Fruit fly (Drosophila melanogaster): ENCODE data around the gene for.

The for gene

dm6 chr2L:3669034-3669433 is 12.3 kb upstream of the for start, which contains the start of gene Sfp24Bd:
TSS of gene Sfp24Bd (minus strand) at chr2L:3669134.
- TF ChIP-seq Max (GFP tag; optimal IDR thresholded peaks at IDR 0.05) = no peak
- no peak for TF ChIP-seq Aef1 (GFP tag; IDR thresholded peaks at IDR 0.05)
- no peak for TF ChIP-seq CHES-1-like (GFP tag; optimal IDR thresholded peaks at IDR 0.05)
- TF ChIP-seq CG8290 (GFP tag; optimal IDR thresholded peaks at IDR 0.05) = no peak
- no peak for TF ChIP-seq CG8290 (tag; optimal IDR thresholded peaks at IDR 0.05)
- no peak for TF ChIP-seq CG3995 (GFP tag; optimal IDR thresholded peaks at IDR 0.05)
- TF ChIP-seq yki (optimal IDR thresholded peaks at IDR 0.05) = no peak
- no peak for TF ChIP-seq CG11093 (GFP tag; IDR thresholded peaks at IDR 0.05)
- TF ChIP-seq CG16813 (GFP tag; IDR thresholded peaks at IDR 0.05; ENCODE audit: partially characterized antibody) = no peak
- no peak for TF ChIP-seq pum (GFP tag; optimal IDR thresholded peaks at IDR 0.05)
- no peak for TF ChIP-seq pita (GFP tag; optimal IDR thresholded peaks at IDR 0.05)
- no peak for TF ChIP-seq Adf1 (GFP tag; IDR thresholded peaks at IDR 0.05)
- TF ChIP-seq Bdp1 (GFP tag; optimal IDR thresholded peaks at IDR 0.05) = no peak

dm6 chr2L:3668451-3668850 is 11.7 kb upstream of the for start, which contains the start of gene Sfp24Ba:
TSS of gene Sfp24Ba (minus strand) at chr2L:3668551.
- TF ChIP-seq bbx (GFP tag; IDR thresholded peaks at IDR 0.05; ENCODE audit: partially characterized antibody) (no peak), amos (GFP tag; IDR thresholded peaks at IDR 0.05; ENCODE audit: partially characterized antibody) (no peak), CG9437 (GFP tag; optimal IDR thresholded peaks at IDR 0.05) (no peak), wdn (GFP tag; IDR thresholded peaks at IDR 0.05) (no peak)

- TF ChIP-seq CG2129 (GFP tag; IDR thresholded peaks at IDR 0.05; ENCODE audit: partially characterized antibody) (no peak), zfh1 (GFP tag; IDR thresholded peaks at IDR 0.05) (0 out of 3 replicates have a peak, but pooled peaks have one; percentile 40), CG9797 (GFP tag; optimal IDR thresholded peaks at IDR 0.05) (no peak), Jarid2 (GFP tag; optimal IDR thresholded peaks at IDR 0.05) (peak; percentile 59), Tbp (GFP tag; optimal IDR thresholded peaks at IDR 0.05) (no peak), Trl (optimal IDR thresholded peaks at IDR 0.05) (peak; percentile 37 to 58), Trl (GFP tag; optimal IDR thresholded peaks at IDR 0.05) (no peak), jumu (GFP tag; optimal IDR thresholded peaks at IDR 0.05) (no peak), CG18011 (GFP tag; optimal IDR thresholded peaks at IDR 0.05) (no peak), CG8478 (optimal IDR thresholded peaks at IDR 0.05) (peak; percentile 87), Dll (GFP tag; IDR thresholded peaks at IDR 0.05; ENCODE audit: partially characterized antibody) (0 out of 4 replicates have a peak, but pooled peaks have one; percentile 20), CG13287 (GFP tag; IDR thresholded peaks at IDR 0.05; ENCODE audit: partially characterized antibody) (peak; percentile 31; the same call in 1 of the 2 replicates), CG12391 (tag; optimal IDR thresholded peaks at IDR 0.05) (no peak), CG10274 (GFP tag; optimal IDR thresholded peaks at IDR 0.05) (no peak), Dfd (GFP tag; optimal IDR thresholded peaks at IDR 0.05) (no peak), zf30C (GFP tag; optimal IDR thresholded peaks at IDR 0.05) (no peak), CG12659 (GFP tag; optimal IDR thresholded peaks at IDR 0.05) (no peak), Bgb (GFP tag; IDR thresholded peaks at IDR 0.05; ENCODE audit: partially characterized antibody) (peak; percentile 13; the same call in 1 of the 2 replicates), lilli (GFP tag; optimal IDR thresholded peaks at IDR 0.05) (no peak), CG34224 (GFP tag; IDR thresholded peaks at IDR 0.05; ENCODE audit: partially characterized antibody) (peak; percentile 35; the same call in 2 of the 3 replicates), CG3838 (GFP tag; optimal IDR thresholded peaks at IDR 0.05) (no peak), CG1529 (GFP tag; optimal IDR thresholded peaks at IDR 0.05) (no peak), CG10462 (GFP tag; optimal IDR thresholded peaks at IDR 0.05) (no peak), pros (GFP tag; optimal IDR thresholded peaks at IDR 0.05) (peak; percentile 66), CG13123 (GFP tag; optimal IDR thresholded peaks at IDR 0.05) (no peak), CG4328 (GFP tag; optimal IDR thresholded peaks at IDR 0.05) (no peak), Nf-YA (GFP tag; IDR thresholded peaks at IDR 0.05) (peak; percentile 92), CTCF (GFP tag; optimal IDR thresholded peaks at IDR 0.05) (peak; percentile 14), Stat92E (GFP tag; optimal IDR thresholded peaks at IDR 0.05) (no peak), slp2 (GFP tag; optimal IDR thresholded peaks at IDR 0.05) (no peak), ab (GFP tag; optimal IDR thresholded peaks at IDR 0.05) (no peak), sug (tag; optimal IDR thresholded peaks at IDR 0.05) (no peak), CG1832 (GFP tag; optimal IDR thresholded peaks at IDR 0.05) (peak; percentile 93)
Measured at dm6 chr2L:3662307-3662795, 5.6 kb upstream of the for start, which contains the start of gene Drgx. TSS of gene Drgx (plus strand) at chr2L:3662745.
